Fruit fly (Drosophila melanogaster) Kc167 (cell line): Measurements from ENCODE around the gene CG11342.

Experiments used
- Myc ChIP-seq: fragments of >200 bp; optimal IDR thresholded peaks from 2 replicates; lab custom pipeline; 2017; ENCODE audit warnings: missing external identifiers
- Sin3A ChIP-seq: fragments of >200 bp; optimal IDR thresholded peaks from 2 replicates; lab custom pipeline; 2018; ENCODE audit warnings: missing external identifiers
- h ChIP-seq: fragments of >200 bp; optimal IDR thresholded peaks from 3 replicates; lab custom pipeline; 2018; ENCODE audit warnings: missing external identifiers
- insv ChIP-seq: fragments of >200 bp; optimal IDR thresholded peaks from 3 replicates; lab custom pipeline; 2018; ENCODE audit warnings: missing external identifiers
- psq ChIP-seq: fragments of >200 bp; optimal IDR thresholded peaks from 2 replicates; lab custom pipeline; 2017; ENCODE audit warnings: missing external identifiers
- ttk ChIP-seq: sonication (Bioruptor generic); optimal IDR thresholded peaks from 2 replicates; lab custom pipeline; 2017; ENCODE audit warnings: missing external identifiers

The CG11342 gene

DNA sequence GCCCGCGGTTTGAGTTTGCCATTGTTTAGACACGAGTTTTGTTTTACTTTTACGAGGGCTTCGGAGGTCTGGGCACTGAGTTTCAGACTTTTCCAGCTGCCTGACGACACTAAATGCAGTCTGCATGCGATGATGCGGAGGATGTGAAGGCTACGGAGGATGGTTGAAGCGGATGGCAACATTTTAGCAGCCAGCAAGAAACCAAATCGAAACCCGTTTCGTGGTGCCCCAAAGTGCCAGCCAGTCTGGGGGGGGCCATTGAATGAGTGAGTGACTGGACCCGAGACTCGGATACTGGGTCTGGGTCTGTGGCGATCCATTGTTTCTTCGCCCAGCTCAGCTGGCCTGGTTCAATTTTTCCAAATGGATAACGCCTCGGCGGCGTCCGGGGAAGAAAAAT is 17.9 kb downstream of the CG11342 start:
- TF ChIP-seq ttk (lab: Kevin White, UChicago) (no peak), Myc (lab: Kevin White, UChicago) (no peak), h (no peak), insv (lab: Kevin White, UChicago) (no peak), psq (lab: Kevin White, UChicago) (no peak), Sin3A (lab: Kevin White, UChicago) (no peak)

DNA sequence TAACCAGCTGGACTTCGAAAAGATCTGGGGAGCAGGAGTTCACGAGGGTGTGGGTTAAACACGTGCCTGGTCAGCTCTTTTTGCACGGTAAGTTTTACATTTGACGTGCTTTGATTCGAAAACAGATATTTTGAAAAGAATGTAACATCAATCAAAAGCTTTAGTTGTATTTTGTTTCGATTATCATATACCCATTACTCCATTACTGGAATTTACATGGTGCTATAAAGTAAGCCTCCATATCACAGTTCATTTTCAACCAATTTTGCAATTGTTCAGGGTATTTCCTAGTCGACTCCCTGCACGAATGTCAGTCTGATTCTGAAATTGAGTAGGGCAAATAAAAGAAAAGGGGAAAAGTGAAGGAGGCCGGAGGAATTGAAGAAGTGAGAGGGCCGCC is 18.4 kb downstream of the CG11342 start:
- TF ChIP-seq ttk (lab: Kevin White, UChicago) (no peak), Myc (lab: Kevin White, UChicago) (no peak), Sin3A (lab: Kevin White, UChicago) (no peak), insv (lab: Kevin White, UChicago) (no peak), psq (lab: Kevin White, UChicago) (no peak), h (no peak)

DNA sequence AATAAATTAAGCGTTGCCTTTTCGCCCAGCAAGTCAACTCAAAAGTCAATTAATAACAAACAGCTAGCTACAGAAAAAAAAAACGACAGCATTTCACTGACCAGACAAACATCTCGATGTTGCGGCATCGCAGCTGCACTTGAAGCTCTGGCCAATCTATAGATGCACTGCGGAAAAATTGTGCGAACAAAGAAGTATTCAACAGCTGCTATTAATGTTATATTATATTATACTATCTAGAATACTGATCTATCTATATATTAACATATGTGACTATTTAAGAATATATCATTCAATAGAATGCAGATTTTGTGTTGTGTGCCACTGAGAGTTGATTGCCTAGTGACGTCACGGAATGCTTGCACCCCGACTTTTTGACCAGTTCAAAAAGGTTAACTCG is 19.2 kb downstream of the CG11342 start:
- TF ChIP-seq insv (lab: Kevin White, UChicago) (no peak), psq (lab: Kevin White, UChicago) (no peak), Sin3A (lab: Kevin White, UChicago) (no peak), ttk (lab: Kevin White, UChicago) (no peak), h (no peak), Myc (lab: Kevin White, UChicago) (no peak)

DNA sequence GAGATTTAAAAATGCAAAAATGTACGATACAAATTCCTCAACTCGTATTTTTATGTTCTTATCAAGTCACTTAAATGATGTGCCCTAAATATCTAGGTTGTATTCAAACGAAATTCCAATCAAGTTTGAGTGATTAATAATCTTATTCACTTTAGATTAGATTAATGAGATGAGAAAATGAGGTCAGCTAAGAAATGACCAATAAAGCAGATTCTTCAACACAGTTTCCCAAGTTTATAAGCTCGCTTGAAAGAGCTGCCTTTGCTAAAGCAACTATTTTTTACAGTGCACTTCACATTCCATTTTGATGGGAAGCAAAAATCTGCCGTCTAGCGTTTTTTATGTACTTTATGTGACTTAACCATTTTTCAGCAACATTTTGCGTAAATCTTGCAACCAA is 20.9 kb downstream of the CG11342 start:
- TF ChIP-seq insv (lab: Kevin White, UChicago) (no peak), h (no peak), psq (lab: Kevin White, UChicago) (no peak), ttk (lab: Kevin White, UChicago) (no peak), Myc (lab: Kevin White, UChicago) (no peak), Sin3A (lab: Kevin White, UChicago) (no peak)

DNA sequence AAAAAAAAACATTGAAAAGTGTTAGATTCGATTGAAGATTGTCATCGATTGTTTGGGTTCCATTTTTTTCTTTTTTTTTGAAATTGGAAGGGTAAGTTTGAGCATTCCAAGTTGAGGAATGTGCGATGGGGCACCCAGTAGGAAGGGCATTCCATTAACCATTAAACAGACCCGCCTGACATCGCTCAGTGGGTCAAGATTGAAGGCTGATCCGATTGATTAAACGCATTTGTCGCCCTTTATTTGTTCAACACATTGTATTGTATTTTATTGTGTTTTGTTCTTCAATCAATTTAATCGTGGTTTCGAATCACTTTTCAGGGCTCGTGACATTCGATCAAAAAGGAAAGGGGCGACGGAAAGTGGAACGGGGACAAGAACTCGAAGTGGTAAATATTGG is 26.2 kb downstream of the CG11342 start:
- no peak for TF ChIP-seq psq (lab: Kevin White, UChicago)
- no peak for TF ChIP-seq Sin3A (lab: Kevin White, UChicago)
- no peak for TF ChIP-seq Myc (lab: Kevin White, UChicago)
- TF ChIP-seq h: no peak
- no peak for TF ChIP-seq insv (lab: Kevin White, UChicago)
- no peak for TF ChIP-seq ttk (lab: Kevin White, UChicago)

DNA sequence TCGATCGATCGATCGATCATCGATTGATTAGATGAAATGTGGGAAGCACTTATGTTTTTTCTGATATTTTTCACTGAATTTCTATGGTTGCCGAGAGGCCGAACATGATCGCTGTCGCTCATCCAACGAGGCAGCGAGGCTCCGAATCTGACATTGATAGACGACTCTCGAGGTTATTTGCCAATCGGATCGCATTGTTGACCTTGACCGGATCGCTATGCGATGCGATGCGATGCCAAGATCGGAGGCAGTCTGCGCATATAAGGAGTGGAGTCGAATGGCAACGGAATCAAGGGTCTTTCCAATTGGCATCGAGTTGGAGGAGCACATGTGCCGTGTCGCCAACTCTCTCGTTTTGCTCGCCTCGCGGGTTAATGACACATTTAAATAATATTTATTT is 27.0 kb downstream of the CG11342 start:
- no peak for TF ChIP-seq Sin3A (lab: Kevin White, UChicago)
- TF ChIP-seq insv (lab: Kevin White, UChicago): no peak
- TF ChIP-seq ttk (lab: Kevin White, UChicago): no peak
- no peak for TF ChIP-seq Myc (lab: Kevin White, UChicago)
- no peak for TF ChIP-seq psq (lab: Kevin White, UChicago)
- no peak for TF ChIP-seq h

DNA sequence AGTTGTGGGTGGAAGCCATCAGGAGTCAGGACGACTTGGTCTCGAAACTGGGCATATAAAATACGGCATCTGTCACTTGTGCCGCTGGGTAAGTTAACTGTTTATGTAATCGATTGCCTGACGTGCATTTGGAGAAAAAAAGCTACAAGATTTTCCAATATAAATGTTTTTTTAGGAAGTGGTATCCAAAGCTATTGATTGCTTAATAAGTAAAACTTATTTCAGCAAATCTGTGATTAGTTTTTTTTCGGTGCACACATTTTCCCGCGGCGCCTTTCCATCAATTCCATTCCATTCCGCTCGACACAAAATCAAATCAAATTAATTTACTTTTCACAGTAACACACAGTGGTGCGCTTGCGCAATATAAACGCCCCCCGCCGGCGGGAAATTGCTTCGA is 27.7 kb downstream of the CG11342 start:
- TF ChIP-seq ttk (lab: Kevin White, UChicago) (no peak), Sin3A (lab: Kevin White, UChicago) (no peak), h (no peak), psq (lab: Kevin White, UChicago) (no peak), Myc (lab: Kevin White, UChicago) (no peak)

DNA sequence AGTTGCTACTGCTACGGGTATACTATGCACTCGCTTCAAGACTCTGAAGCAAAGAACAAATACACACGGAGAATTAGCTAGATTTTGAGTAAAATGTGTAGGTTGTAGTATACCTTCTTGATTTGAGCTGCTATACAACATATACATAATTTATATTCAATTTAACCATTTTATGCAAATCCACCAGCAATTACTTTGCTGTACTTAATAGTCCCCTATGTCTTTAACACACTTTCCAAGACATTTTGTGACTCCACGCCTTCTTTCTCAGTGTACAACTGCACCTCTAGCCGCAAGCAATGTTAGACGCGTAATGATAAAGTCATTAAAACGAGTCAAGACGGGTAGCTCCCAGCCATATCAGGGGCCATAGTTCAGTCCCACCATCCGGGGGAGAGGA is 30.7 kb downstream of the CG11342 start:
- no peak for TF ChIP-seq Sin3A (lab: Kevin White, UChicago)

DNA sequence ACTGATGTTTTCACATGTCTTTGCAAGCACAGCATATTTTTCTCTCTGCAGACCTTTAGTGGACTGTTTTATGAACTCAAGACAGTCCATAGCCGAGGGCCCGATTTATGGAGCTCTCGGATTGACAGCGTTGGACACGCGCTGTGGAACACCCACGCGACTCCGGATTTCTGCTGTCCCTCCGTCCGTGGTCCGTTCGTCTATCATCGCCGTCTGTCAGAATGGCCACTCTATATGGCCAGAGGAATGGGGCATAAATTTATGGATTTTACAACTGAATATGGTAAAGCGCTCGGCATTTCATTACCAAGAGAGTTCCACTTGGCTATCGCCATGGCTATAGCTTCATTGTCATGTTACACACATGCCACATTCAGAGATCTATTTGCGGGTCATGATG is 39.2 kb downstream of the CG11342 start:
- TF ChIP-seq Myc (lab: Kevin White, UChicago) (no peak), insv (lab: Kevin White, UChicago) (no peak), ttk (lab: Kevin White, UChicago) (no peak), psq (lab: Kevin White, UChicago) (no peak), Sin3A (lab: Kevin White, UChicago) (no peak), h (no peak)

DNA sequence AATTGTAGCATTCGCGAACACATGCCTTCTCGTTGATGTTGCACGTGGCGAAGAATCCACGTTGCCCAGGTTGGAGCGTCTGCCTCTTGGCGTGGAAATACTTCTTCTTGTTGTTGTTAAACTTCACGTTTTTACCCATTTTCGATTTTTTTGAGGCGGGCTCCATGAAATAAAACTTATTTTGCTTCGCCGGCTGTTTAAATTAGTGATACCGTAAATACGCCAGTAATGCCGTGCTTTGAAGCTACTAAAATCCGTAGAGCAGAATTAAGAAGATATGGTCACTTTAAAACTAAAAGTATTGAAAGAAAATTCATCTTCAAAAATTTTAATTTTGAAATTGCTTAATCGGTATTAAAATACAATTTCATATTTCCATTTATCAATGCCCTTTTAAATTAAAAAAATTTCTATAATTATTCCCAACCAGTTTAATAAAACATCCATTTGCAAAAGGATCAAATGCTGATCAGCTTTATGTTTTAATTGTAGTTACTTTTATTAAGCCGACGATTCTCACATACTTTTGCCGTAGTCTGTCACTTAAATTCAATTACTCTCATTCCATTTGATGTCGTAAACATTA is 45.1 kb downstream of the CG11342 start, which contains the start of gene CG15014:
Gene CG15014 (minus strand): TSS at position 228 of the 586 bp plus-strand sequence.
- TF ChIP-seq psq (lab: Kevin White, UChicago) (no peak), insv (lab: Kevin White, UChicago) (no peak), Myc (lab: Kevin White, UChicago) (no peak), Sin3A (lab: Kevin White, UChicago) (no peak), h (no peak), ttk (lab: Kevin White, UChicago) (no peak)

DNA sequence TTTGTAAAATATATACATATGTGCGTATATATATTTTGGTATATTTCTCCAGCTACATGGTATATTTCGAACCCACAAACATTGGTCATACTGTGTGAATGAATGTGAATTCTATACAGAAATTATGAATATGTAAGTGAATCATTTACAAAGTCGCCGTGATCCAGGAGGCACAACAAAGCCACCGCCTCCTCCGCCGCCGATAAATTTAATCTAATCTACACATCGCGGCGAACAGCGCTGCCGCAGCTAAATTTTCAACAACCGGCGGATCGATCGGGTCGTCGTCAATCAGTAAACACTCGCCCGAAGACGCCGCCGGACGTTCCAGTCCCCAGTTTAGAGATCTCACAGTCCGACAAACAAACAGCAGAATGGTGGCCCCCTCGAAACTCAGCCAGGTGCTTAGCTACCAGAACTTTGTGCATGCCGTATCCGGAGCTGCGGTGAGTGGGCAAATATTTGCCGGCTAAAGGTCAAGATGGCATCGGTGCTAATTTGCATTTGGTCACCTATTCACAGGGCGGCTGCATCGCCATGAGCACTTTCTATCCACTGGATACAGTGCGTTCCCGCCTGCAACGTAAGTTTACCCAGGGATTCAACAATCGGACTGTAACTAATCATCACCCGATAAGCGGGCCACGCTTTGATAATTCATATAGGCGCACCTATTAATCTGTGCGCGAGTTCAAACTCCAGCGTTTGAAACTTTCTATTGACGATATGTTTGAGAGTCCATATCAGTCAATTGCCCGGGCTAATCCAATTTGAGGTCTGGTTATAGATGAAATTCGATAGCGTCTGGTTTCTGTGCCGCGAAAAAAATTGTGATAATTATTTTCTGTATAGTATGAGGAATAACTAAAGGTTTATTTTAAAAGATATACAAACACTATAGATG is 48.3 kb downstream of the CG11342 start, which contains the start of gene PMP34:
Gene PMP34 (plus strand): TSS at position 79 of the 904 bp plus-strand sequence.
- no peak for TF ChIP-seq insv (lab: Kevin White, UChicago)
- TF ChIP-seq Myc (lab: Kevin White, UChicago): no peak
- TF ChIP-seq h: no peak
- TF ChIP-seq psq (lab: Kevin White, UChicago): no peak
- no peak for TF ChIP-seq ttk (lab: Kevin White, UChicago)
- no peak for TF ChIP-seq Sin3A (lab: Kevin White, UChicago)
